Fruit fly (Drosophila melanogaster) whole organism, adult: ENCODE measurements around the gene CG32856.

Experiments
- CG33017 ChIP-seq: fragments of 200-800 bp; sonication (Bioruptor generic); optimal IDR thresholded peaks from 2 replicates; lab custom pipeline; 2018; ENCODE audit warnings: missing biosample characterization, mild to moderate bottlenecking, missing genetic modification characterization, moderate library complexity
- CG7101 ChIP-seq: fragments of 200-800 bp; sonication (Bioruptor generic); optimal IDR thresholded peaks from 2 replicates; lab custom pipeline; 2018; ENCODE audit warnings: missing biosample characterization, mild to moderate bottlenecking, missing genetic modification characterization, moderate library complexity
- cic ChIP-seq: fragments of 200-800 bp; sonication (Bioruptor generic); optimal IDR thresholded peaks from 2 replicates; lab custom pipeline; 2017; ENCODE audit warnings: missing biosample characterization, mild to moderate bottlenecking, missing genetic modification characterization, moderate library complexity
- tj ChIP-seq: fragments of 200-800 bp; sonication (Bioruptor generic); optimal IDR thresholded peaks from 3 replicates; lab custom pipeline; 2017; ENCODE audit warnings: missing biosample characterization, mild to moderate bottlenecking, missing genetic modification characterization, moderate library complexity

DNA sequence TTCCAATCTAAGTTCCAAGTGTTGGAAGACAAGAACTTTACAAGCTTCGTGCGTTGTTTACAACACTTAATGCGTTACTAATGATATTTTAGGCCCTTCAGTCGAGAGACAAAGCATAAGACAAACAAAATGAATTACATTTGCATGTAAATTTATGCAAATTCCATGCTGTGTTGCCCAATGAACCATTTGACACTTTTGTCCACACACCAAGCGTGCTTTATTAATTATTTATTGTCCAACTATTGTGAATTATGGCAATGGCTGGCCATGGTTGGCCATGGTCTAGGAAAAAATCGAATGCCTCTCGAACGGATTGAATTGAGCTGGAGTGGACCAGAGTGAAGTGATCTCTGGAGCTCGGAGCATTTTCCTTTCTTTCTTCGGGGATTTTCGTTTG lies 37.0 kb downstream of the CG32856 start:
- TF ChIP-seq cic = no peak
- TF ChIP-seq tj (GFP tag; lab: Kevin White, UChicago) = no peak
- no peak for TF ChIP-seq CG7101
- TF ChIP-seq CG33017 (tag; lab: Kevin White, UChicago) = no peak
